Worm (Caenorhabditis elegans): ENCODE data around the gene chil-13.

Gene chil-13

ce11 chrII:9438853-9439252, 726 bp upstream of the chil-13 start:
- TF ChIP-seq blmp-1 (tag; optimal IDR thresholded peaks at IDR 0.05) = no peak
- no peak for TF ChIP-seq skn-1 (tag; optimal IDR thresholded peaks at IDR 0.05)
- no peak for TF ChIP-seq nhr-84 (tag; optimal IDR thresholded peaks at IDR 0.05)
- no peak for TF ChIP-seq swsn-7 (tag; optimal IDR thresholded peaks at IDR 0.05)
- no peak for TF ChIP-seq nhr-76 (tag; optimal IDR thresholded peaks at IDR 0.05)
- no peak for TF ChIP-seq egl-27 (tag; optimal IDR thresholded peaks at IDR 0.05)
- TF ChIP-seq snpc-4 (tag; optimal IDR thresholded peaks at IDR 0.05) = no peak
- no peak for TF ChIP-seq unc-98 (GFP tag; IDR thresholded peaks at IDR 0.05)
- no peak for TF ChIP-seq ztf-4 (tag; optimal IDR thresholded peaks at IDR 0.05)
- no peak for TF ChIP-seq xbp-1 (tag; optimal IDR thresholded peaks at IDR 0.05)
- TF ChIP-seq unc-30 (tag; optimal IDR thresholded peaks at IDR 0.05) = no peak
- no peak for TF ChIP-seq lin-13 (GFP tag; optimal IDR thresholded peaks at IDR 0.05)
- TF ChIP-seq efl-3 (GFP tag; optimal IDR thresholded peaks at IDR 0.05) = no peak
- TF ChIP-seq aly-2 (tag; optimal IDR thresholded peaks at IDR 0.05) = no peak
- TF ChIP-seq aha-1 (tag; optimal IDR thresholded peaks at IDR 0.05) = no peak
- no peak for TF ChIP-seq pax-3 (tag; optimal IDR thresholded peaks at IDR 0.05)
- TF ChIP-seq ama-1 (optimal IDR thresholded peaks at IDR 0.05) = no peak

ce11 chrII:9436009-9436408, 2.1 kb downstream of the chil-13 start, which contains the start of gene kin-16:
Gene kin-16 (minus strand): TSS chrII:9436109.
- TF ChIP-seq nhr-20 (tag; optimal IDR thresholded peaks at IDR 0.05) (peak; percentile 23), skn-1 (tag; optimal IDR thresholded peaks at IDR 0.05) (no peak), elt-3 (tag; optimal IDR thresholded peaks at IDR 0.05) (peak in 1 of 6 experiments; percentile 46), blmp-1 (tag; optimal IDR thresholded peaks at IDR 0.05) (peak; percentile 30), nhr-85 (tag) (peak; percentile 52), aha-1 (tag; optimal IDR thresholded peaks at IDR 0.05) (no peak)

- TF ChIP-seq nhr-19 (GFP tag; conservative IDR thresholded peaks at IDR 0.05) = no peak
- TF ChIP-seq ztf-11 (tag; optimal IDR thresholded peaks at IDR 0.05) = no peak
- TF ChIP-seq mep-1 (tag; optimal IDR thresholded peaks at IDR 0.05) = no peak
- no peak for TF ChIP-seq efl-1 (optimal IDR thresholded peaks at IDR 0.05)
- TF ChIP-seq efl-1 (GFP tag; optimal IDR thresholded peaks at IDR 0.05 in 1 of 2) = peak in 1 of 2 experiments; percentile 59
Measured at ce11 chrII:9433609-9434008, 4.5 kb downstream of the chil-13 start, which contains the start of gene kin-15. Gene kin-15 (minus strand): TSS chrII:9433709.

ce11 chrII:9431119-9431518, 7.0 kb downstream of the chil-13 start:
- TF ChIP-seq swsn-7 (tag; optimal IDR thresholded peaks at IDR 0.05) = no peak
- TF ChIP-seq fkh-10 (GFP tag; optimal IDR thresholded peaks at IDR 0.05) = peak; percentile 33
- no peak for TF ChIP-seq fkh-8 (tag; optimal IDR thresholded peaks at IDR 0.05)
- no peak for TF ChIP-seq F16B12.6 (tag; optimal IDR thresholded peaks at IDR 0.05)
- peak; percentile 58 for TF ChIP-seq lin-14 (GFP tag; optimal IDR thresholded peaks at IDR 0.05)

ce11 chrII:9427644-9428043, 10.5 kb downstream of the chil-13 start, which contains the start of gene M176.5:
Gene M176.5 (minus strand): TSS chrII:9427744.
- TF ChIP-seq hlh-4 (tag; optimal IDR thresholded peaks at IDR 0.05) (no peak), irx-1 (tag; optimal IDR thresholded peaks at IDR 0.05) (no peak), lin-14 (GFP tag; optimal IDR thresholded peaks at IDR 0.05) (peak; percentile 42), nhr-71 (tag; optimal IDR thresholded peaks at IDR 0.05) (no peak)

- no peak for TF ChIP-seq elt-2 (tag; optimal IDR thresholded peaks at IDR 0.05)
Measured at ce11 chrII:9426076-9426475, 12.1 kb downstream of the chil-13 start, which contains the start of gene M176.10. Gene M176.10 (minus strand): TSS chrII:9426176.

ce11 chrII:9421969-9422368, 16.2 kb downstream of the chil-13 start, which contains the start of gene M176.11:
Gene M176.11 (plus strand): TSS chrII:9422269.
- TF ChIP-seq isw-1 (GFP tag; IDR thresholded peaks at IDR 0.05) (no peak), elt-3 (tag; optimal IDR thresholded peaks at IDR 0.05) (no peak), mep-1 (tag; optimal IDR thresholded peaks at IDR 0.05) (no peak), lin-35 (GFP tag; optimal IDR thresholded peaks at IDR 0.05) (no peak), nhr-76 (tag; optimal IDR thresholded peaks at IDR 0.05) (no peak), nhr-28 (tag; optimal IDR thresholded peaks at IDR 0.05) (no peak), zag-1 (tag; optimal IDR thresholded peaks at IDR 0.05) (no peak), efl-3 (GFP tag; optimal IDR thresholded peaks at IDR 0.05) (no peak), tlp-1 (tag; optimal IDR thresholded peaks at IDR 0.05) (no peak), blmp-1 (tag; optimal IDR thresholded peaks at IDR 0.05) (no peak), ceh-88 (GFP tag; IDR thresholded peaks at IDR 0.05) (no peak), nhr-47 (tag; optimal IDR thresholded peaks at IDR 0.05) (no peak), alr-1 (tag; optimal IDR thresholded peaks at IDR 0.05; ENCODE audit: borderline replicate concordance) (no peak), C16A3.4 (tag; optimal IDR thresholded peaks at IDR 0.05) (no peak), dpl-1 (GFP tag; optimal IDR thresholded peaks at IDR 0.05) (no peak), ces-1 (GFP tag; optimal IDR thresholded peaks at IDR 0.05) (no peak)

Measured in whole organism, L1 larva.